Worm (Caenorhabditis elegans): Measurements from ENCODE around the gene sym-2.

Gene sym-2

DNA sequence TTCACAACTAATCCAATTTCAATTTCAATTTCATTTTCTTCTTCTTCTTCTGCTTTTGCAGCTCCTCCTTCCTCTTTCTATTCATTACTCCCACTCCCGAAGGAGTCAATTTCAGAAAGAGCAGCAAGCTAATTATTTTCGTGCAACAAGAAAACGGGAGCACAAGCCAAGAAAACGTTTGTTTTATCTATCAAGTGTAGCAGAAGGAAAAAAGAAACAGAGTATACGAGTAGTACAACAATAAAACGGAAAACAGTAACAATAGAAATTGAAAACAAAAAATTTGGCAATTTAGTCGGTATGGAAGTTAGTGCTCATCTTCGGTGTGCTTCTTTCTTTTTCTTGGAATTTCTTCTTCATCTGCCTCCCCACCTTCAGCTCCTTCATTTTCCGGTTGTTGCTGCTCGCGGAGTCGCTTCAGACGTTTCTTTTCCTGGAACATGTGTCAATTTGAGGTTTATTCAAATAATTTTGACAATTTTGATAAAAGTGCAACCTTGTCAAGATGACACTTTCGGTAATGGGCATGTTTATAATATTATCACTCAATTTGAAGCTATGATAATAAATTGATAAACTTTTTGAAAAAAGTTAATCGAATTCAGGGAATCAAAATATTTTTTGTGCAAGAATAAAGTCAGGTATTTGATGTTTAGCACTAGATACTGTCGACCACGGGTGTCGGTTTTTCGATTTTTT lies 22.4 kb downstream of the sym-2 start, which contains the start of gene W07A12.8:
TSS of gene W07A12.8 (minus strand) at position 51 of the 699 bp plus-strand sequence.
- TF ChIP-seq sea-1 (GFP tag; conservative IDR thresholded peaks at IDR 0.05): no peak
- TF ChIP-seq hnd-1 (tag; optimal IDR thresholded peaks at IDR 0.05): no peak
- TF ChIP-seq F13C5.2 (tag; optimal IDR thresholded peaks at IDR 0.05): no peak

DNA sequence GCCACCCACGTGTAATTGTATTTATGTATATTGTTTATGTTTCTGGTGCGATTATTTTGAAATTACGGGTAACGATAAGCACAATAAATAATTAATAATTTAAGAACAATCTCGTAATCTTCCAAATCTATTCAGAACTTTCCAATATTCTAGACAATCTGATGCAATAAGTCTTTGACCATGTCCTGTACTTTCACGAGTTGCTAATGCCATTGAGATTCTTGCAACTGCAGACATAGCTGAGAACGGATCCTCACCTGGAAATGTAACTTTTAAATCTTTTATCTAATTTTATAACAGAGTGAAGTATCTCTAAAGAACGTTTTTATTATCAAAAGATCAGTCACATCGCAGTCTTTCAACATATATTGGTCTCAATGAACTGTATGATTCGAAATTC lies 24.9 kb downstream of the sym-2 start:
- no peak for TF ChIP-seq B0310.2 (tag; optimal IDR thresholded peaks at IDR 0.05)
- peak; percentile 26 for TF ChIP-seq ama-1 (optimal IDR thresholded peaks at IDR 0.05)

DNA sequence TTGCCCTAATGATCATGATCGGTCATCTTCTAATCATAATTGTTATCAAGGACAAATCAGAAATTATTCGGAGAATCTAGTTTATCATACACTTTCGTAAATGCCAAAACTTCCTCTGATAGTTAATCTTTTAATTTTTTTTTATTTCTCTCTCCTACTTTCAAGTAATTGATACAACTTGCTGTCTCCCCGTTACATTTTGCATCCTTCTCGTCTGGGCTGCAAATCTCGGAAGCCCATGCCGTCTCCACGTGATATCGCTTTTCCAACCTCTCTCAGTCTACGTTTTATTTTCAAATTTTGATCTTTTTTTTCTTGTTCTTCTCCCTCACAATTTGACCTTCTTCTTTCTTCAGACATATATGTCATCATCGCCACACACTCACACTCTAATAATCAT lies 27.3 kb downstream of the sym-2 start, which contains the start of gene rhy-1:
TSS of gene rhy-1 (plus strand) at position 357 of the 400 bp plus-strand sequence.
- TF ChIP-seq ets-7 (tag; optimal IDR thresholded peaks at IDR 0.05): no peak
- TF ChIP-seq hmg-4 (GFP tag; optimal IDR thresholded peaks at IDR 0.05): no peak
- TF ChIP-seq sea-1 (GFP tag; conservative IDR thresholded peaks at IDR 0.05): no peak
- no peak for TF ChIP-seq tbx-37 (GFP tag; conservative IDR thresholded peaks at IDR 0.05)
- no peak for TF ChIP-seq ama-1 (optimal IDR thresholded peaks at IDR 0.05)
- TF ChIP-seq tbx-11 (GFP tag; IDR thresholded peaks at IDR 0.05): no peak
- TF ChIP-seq tra-4 (tag; optimal IDR thresholded peaks at IDR 0.05): no peak
- no peak for TF ChIP-seq B0310.2 (tag; optimal IDR thresholded peaks at IDR 0.05)
- TF ChIP-seq ceh-13 (GFP tag; optimal IDR thresholded peaks at IDR 0.05): no peak
- TF ChIP-seq hnd-1 (tag; optimal IDR thresholded peaks at IDR 0.05): no peak
- no peak for TF ChIP-seq flt-1 (GFP tag; IDR thresholded peaks at IDR 0.05)
- TF ChIP-seq F13C5.2 (tag; optimal IDR thresholded peaks at IDR 0.05): no peak

DNA sequence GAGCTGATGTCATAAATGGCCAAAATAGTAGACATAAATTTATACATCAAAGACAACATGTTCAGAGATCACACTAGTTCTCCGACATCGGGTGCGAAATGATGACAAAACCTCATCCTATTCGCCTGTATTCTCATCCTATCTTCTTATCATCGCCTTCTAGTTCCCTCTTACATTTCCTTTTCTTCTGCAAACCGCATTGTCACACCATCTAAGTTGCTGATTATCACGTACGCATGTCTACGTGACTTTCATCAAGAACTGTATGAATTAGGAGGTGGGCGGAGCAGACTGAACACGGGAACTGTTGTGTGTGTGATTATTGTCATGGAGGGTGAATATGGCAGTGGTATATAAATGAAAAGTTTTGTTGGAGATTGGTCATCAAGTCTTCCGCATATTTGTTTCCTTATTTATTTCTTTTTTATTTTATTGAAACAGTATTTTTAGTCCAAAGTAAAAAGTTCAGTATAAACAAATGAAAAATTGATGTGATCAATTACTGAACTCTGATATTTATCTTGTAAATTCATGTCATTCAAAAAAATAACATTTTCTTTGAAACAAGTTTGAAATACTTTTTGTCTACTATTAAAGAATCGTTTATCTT lies 28.0 kb downstream of the sym-2 start:
- no peak for TF ChIP-seq hmbx-1 (tag; optimal IDR thresholded peaks at IDR 0.05)
- TF ChIP-seq B0310.2 (tag; optimal IDR thresholded peaks at IDR 0.05): no peak
- no peak for TF ChIP-seq F13C5.2 (tag; optimal IDR thresholded peaks at IDR 0.05)
- no peak for TF ChIP-seq ama-1 (optimal IDR thresholded peaks at IDR 0.05)
- TF ChIP-seq pes-1 (GFP tag; IDR thresholded peaks at IDR 0.05): no peak
- TF ChIP-seq tbx-11 (GFP tag; IDR thresholded peaks at IDR 0.05): no peak
- no peak for TF ChIP-seq hnd-1 (tag; optimal IDR thresholded peaks at IDR 0.05)
- no peak for TF ChIP-seq scrt-1 (GFP tag; IDR thresholded peaks at IDR 0.05)
- no peak for TF ChIP-seq tbx-37 (GFP tag; conservative IDR thresholded peaks at IDR 0.05)
- no peak for TF ChIP-seq aly-1 (tag; optimal IDR thresholded peaks at IDR 0.05)
- TF ChIP-seq ceh-36 (tag; optimal IDR thresholded peaks at IDR 0.05): no peak
- no peak for TF ChIP-seq sea-1 (GFP tag; conservative IDR thresholded peaks at IDR 0.05)
- TF ChIP-seq hmg-4 (GFP tag; optimal IDR thresholded peaks at IDR 0.05): no peak
- no peak for TF ChIP-seq ceh-13 (GFP tag; optimal IDR thresholded peaks at IDR 0.05)
- no peak for TF ChIP-seq flt-1 (GFP tag; IDR thresholded peaks at IDR 0.05)
- TF ChIP-seq tra-4 (tag; optimal IDR thresholded peaks at IDR 0.05): no peak

DNA sequence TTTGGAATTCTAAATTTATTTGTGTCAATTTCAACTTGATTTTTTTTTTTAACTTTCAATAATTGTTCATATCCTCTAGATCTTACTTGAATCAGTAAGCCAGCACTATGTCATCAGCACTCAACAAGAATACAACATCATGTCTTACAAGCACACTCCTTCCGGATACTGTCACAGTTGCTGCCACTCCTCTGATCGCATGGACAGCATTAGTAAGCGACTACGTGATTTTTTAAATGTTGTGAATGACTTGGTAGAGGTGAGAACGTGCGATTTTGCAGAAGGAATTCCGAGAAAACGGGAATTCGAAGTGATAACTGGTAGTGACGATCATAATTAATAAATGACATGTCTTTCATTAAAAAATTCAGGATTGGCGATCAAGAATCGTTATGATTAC lies 30.3 kb downstream of the sym-2 start, which contains the start of gene oac-54:
TSS of gene oac-54 (plus strand) at position 83 of the 400 bp plus-strand sequence.
- TF ChIP-seq flt-1 (GFP tag; IDR thresholded peaks at IDR 0.05) (no peak), F13C5.2 (tag; optimal IDR thresholded peaks at IDR 0.05) (no peak), B0310.2 (tag; optimal IDR thresholded peaks at IDR 0.05) (no peak)

DNA sequence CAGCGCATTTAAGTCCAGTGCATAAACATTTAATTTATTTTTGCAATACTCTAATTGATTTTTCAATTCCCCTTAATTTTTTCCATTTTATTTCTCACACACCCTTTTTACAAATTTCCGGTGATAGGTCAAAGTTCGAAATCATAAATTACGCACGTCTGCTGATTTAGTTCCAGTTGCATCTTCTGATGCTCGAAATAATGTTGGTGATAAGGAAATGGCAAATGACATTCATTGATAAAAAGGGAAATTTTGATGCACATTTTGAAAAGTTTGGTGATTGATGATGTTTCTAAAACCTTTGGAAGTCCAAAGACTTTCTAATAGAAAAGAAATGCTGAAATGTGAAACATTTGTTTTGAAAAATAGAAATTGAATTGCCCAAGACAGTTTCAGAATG lies 31.2 kb downstream of the sym-2 start:
- no peak for TF ChIP-seq tbx-11 (GFP tag; IDR thresholded peaks at IDR 0.05)
- no peak for TF ChIP-seq hmg-4 (GFP tag; optimal IDR thresholded peaks at IDR 0.05)
- TF ChIP-seq ceh-13 (GFP tag; optimal IDR thresholded peaks at IDR 0.05): no peak
- TF ChIP-seq ama-1 (optimal IDR thresholded peaks at IDR 0.05): no peak
- TF ChIP-seq aly-1 (tag; optimal IDR thresholded peaks at IDR 0.05): no peak
- TF ChIP-seq sea-1 (GFP tag; conservative IDR thresholded peaks at IDR 0.05): no peak
- TF ChIP-seq ceh-36 (tag; optimal IDR thresholded peaks at IDR 0.05): no peak
- no peak for TF ChIP-seq ets-7 (tag; optimal IDR thresholded peaks at IDR 0.05)

DNA sequence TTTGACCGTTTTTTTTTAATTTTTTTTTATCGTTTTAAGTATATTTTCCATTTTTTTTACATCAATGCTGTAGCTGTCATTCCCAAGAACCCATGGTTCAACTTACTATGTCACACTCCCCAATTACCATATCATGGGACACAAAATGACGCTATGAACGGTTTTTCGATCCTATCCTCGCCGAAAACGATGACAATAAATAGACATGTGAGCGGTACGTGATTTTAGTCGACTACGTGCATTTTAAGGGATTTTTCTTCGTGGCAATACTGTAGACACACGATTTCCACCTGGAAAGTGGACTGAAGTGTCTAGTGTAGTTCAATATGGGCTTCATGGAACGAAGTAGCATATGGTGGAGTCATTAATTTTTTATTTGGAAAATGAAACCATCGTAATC lies 32.0 kb downstream of the sym-2 start:
- TF ChIP-seq hmbx-1 (tag; optimal IDR thresholded peaks at IDR 0.05) (no peak), pes-1 (GFP tag; IDR thresholded peaks at IDR 0.05) (no peak), hnd-1 (tag; optimal IDR thresholded peaks at IDR 0.05) (no peak), F13C5.2 (tag; optimal IDR thresholded peaks at IDR 0.05) (no peak), tbx-11 (GFP tag; IDR thresholded peaks at IDR 0.05) (no peak), ceh-13 (GFP tag; optimal IDR thresholded peaks at IDR 0.05) (no peak), ets-7 (tag; optimal IDR thresholded peaks at IDR 0.05) (no peak)

DNA sequence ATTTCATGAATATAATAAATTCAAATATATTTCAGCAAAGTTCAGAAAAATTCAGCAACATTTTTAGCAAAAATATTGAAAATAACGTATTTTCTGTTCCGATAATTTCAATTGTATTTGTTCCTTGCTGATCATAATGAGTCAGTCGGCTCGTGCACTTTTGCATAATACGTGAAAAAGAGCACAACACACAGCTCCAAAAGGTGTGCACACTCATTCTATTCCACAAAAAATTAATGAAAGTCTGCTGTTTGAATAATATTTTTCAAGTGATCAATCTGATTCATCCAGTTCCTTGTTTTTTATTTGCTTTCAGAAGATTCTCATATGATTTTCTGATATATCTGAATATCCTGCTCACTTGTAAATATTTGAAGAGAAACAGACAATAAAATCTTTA lies 33.9 kb downstream of the sym-2 start:
- TF ChIP-seq flt-1 (GFP tag; IDR thresholded peaks at IDR 0.05): no peak
- TF ChIP-seq tbx-11 (GFP tag; IDR thresholded peaks at IDR 0.05): no peak
- TF ChIP-seq sea-1 (GFP tag; conservative IDR thresholded peaks at IDR 0.05): no peak
- no peak for TF ChIP-seq tra-4 (tag; optimal IDR thresholded peaks at IDR 0.05)
- no peak for TF ChIP-seq pes-1 (GFP tag; IDR thresholded peaks at IDR 0.05)
- no peak for TF ChIP-seq hmg-4 (GFP tag; optimal IDR thresholded peaks at IDR 0.05)
- TF ChIP-seq B0310.2 (tag; optimal IDR thresholded peaks at IDR 0.05): no peak
- no peak for TF ChIP-seq ets-7 (tag; optimal IDR thresholded peaks at IDR 0.05)
- TF ChIP-seq hnd-1 (tag; optimal IDR thresholded peaks at IDR 0.05): no peak
- no peak for TF ChIP-seq F13C5.2 (tag; optimal IDR thresholded peaks at IDR 0.05)
- no peak for TF ChIP-seq tbx-37 (GFP tag; conservative IDR thresholded peaks at IDR 0.05)
- TF ChIP-seq hmbx-1 (tag; optimal IDR thresholded peaks at IDR 0.05): no peak
- no peak for TF ChIP-seq ceh-36 (tag; optimal IDR thresholded peaks at IDR 0.05)
- TF ChIP-seq ceh-13 (GFP tag; optimal IDR thresholded peaks at IDR 0.05): no peak
- TF ChIP-seq scrt-1 (GFP tag; IDR thresholded peaks at IDR 0.05): no peak
- TF ChIP-seq ama-1 (optimal IDR thresholded peaks at IDR 0.05): no peak
- TF ChIP-seq aly-1 (tag; optimal IDR thresholded peaks at IDR 0.05): no peak

All from whole organism, early embryonic.